Worm (Caenorhabditis elegans) whole organism, L4/young adult: ENCODE measurements around the gene dpf-6.

Source experiments
- W03F9.2 ChIP-seq: fragments of 150-350 bp; optimal IDR thresholded peaks from 2 replicates; lab custom pipeline; 2014; ENCODE audit warnings: missing biosample characterization, missing genetic modification characterization
- him-1 ChIP-seq: sonication (generic microtip); optimal IDR thresholded peaks from 2 replicates; lab custom pipeline; 2016; ENCODE audit warnings: missing genotype, missing genetic modification reagents, missing genetic modification characterization, missing compliant biosample characterization

DNA sequence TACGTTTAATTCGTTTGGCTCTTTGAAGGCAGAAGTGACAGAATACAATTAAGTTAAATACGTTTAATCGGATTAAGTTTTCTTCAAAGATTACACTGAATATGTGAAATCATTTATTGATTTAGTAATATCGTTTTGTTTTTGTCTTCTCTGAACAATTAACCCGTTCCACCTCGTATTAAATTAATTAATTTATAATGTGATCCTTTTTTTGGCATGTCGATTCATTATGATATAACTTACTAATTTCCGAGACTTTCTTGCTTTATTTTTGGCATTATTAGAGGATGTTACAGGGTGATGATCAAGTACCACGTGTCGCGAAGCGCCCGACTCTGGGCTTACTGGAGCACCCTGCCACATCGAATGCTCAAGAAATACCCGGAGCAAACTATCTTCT is 6.1 kb downstream of the dpf-6 start, which contains the start of gene K12H4.5:
- TF ChIP-seq him-1 (tag; lab: Kevin White, UChicago) = no peak
- TF ChIP-seq W03F9.2 (tag; lab: Kevin White, UChicago) = no peak
